Worm (Caenorhabditis elegans): ENCODE measurements around the gene ZK470.6.

The ZK470.6 gene

DNA sequence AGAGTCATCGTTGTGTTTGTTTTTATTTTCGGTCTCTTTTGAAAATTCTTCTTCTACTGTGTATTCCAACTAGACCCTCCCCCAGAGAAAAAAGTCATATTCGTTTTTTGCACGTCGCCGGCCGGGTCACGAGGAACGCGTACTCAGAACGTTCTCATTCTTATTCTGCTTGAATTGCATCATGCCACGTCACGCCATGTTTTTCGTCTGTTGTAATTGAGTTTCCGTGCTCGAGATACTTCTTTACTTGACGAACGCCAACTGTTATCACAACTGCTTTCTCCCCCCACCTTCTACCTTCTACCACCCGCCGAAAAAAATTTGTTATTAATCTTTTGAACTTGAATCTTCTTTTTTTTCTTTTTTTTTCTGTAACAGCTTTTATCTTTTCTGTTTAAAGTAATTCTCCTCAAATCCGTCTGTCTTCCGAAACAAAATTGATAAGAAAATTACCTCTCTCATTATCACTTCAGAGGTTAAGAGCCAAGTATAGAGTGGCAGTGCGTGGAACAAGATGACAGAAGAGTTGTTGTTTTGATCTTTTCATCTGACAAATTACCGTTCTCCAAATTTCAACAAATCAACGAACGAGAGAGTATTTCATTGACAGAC lies 34.5 kb downstream of the ZK470.6 start:
- TF ChIP-seq elt-1 (tag; optimal IDR thresholded peaks at IDR 0.05; ENCODE audit: borderline replicate concordance, insufficient read depth) (no peak), hlh-1 (tag; optimal IDR thresholded peaks at IDR 0.05) (peak; percentile 91)

ce11 chrX:4142202-4142601 lies 35.1 kb downstream of the ZK470.6 start:
- TF ChIP-seq mls-2 (tag; optimal IDR thresholded peaks at IDR 0.05), result no peak
- TF ChIP-seq pha-4 (tag; optimal IDR thresholded peaks at IDR 0.05), result peak; percentile 55

ce11 chrX:4140755-4141417 lies 36.4 kb downstream of the ZK470.6 start:
- TF ChIP-seq zip-8 (tag; optimal IDR thresholded peaks at IDR 0.05), result no peak
- no peak for TF ChIP-seq lsy-2 (tag; optimal IDR thresholded peaks at IDR 0.05)

DNA sequence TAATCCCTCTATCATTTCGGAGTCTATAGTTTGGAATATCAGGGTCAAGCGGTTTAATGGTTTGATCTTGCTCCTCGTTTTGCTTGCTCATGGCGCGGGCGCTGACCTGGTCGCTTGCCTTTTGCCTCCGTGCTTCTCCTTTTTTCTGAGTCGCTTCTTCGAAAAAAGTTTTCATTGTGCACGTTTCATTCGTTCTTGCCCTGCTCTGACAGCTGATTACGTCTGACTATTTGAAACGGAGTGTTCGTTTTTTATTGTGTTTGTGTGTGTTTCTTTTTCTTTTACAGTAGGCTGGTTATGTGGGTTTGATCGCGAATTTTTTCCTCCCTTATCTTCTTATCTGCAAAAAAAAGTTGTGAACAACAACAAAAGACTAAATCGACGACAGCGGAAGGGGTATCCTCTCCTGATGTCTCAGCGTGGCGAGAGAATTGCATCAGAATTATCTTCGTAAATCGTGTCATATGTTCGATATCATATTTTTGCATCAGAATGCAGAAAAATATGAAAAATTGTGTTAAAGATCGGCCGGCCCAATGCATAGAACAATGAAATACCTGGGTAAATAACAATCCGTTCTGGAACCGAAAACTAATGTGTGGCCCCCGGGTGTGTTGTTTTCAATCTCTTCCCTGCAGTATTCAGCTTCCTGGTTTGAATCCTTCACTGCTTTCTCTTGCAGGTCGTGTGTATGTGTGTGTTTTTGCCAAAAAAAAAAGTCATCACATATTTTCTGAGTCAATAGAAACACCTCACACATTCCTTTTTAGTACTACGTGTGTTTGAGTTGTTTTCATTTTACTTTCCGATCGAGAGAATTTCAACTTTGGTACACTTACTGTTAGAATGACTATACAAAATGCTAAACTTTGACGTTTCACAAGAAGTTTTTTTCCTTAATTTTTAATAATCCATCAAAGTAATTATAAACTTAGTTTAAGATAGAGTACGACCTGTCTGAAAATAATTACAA lies 37.4 kb downstream of the ZK470.6 start, which contains the start of gene ZK470.4:
TSS of gene ZK470.4 (minus strand) at position 175 of the 973 bp plus-strand sequence.
- no peak for TF ChIP-seq elt-3 (tag; optimal IDR thresholded peaks at IDR 0.05)
- no peak for TF ChIP-seq blmp-1 (tag; optimal IDR thresholded peaks at IDR 0.05)
- no peak for TF ChIP-seq flh-1 (GFP tag; optimal IDR thresholded peaks at IDR 0.05)
- no peak for TF ChIP-seq ham-2 (GFP tag; optimal IDR thresholded peaks at IDR 0.05)
- no peak for TF ChIP-seq nhr-12 (tag; optimal IDR thresholded peaks at IDR 0.05)
- no peak for TF ChIP-seq ceh-43 (GFP tag; optimal IDR thresholded peaks at IDR 0.05)
- no peak for TF ChIP-seq bed-3 (GFP tag; optimal IDR thresholded peaks at IDR 0.05)
- no peak for TF ChIP-seq nhr-237 (tag; optimal IDR thresholded peaks at IDR 0.05)
- TF ChIP-seq hlh-1 (tag; optimal IDR thresholded peaks at IDR 0.05), result no peak

ce11 chrX:4138413-4139193 lies 38.7 kb downstream of the ZK470.6 start:
- peak; percentile 68 for TF ChIP-seq zip-8 (tag; optimal IDR thresholded peaks at IDR 0.05)
- no peak for TF ChIP-seq ces-1 (GFP tag; optimal IDR thresholded peaks at IDR 0.05)
- TF ChIP-seq unc-120 (tag; optimal IDR thresholded peaks at IDR 0.05; ENCODE audit: poor library complexity, severe bottlenecking), result no peak
- peak; percentile 23 for TF ChIP-seq elt-1 (tag; optimal IDR thresholded peaks at IDR 0.05; ENCODE audit: borderline replicate concordance, insufficient read depth)

- TF ChIP-seq unc-62 (GFP tag; optimal IDR thresholded peaks at IDR 0.05) (no peak), hlh-1 (tag; optimal IDR thresholded peaks at IDR 0.05) (no peak), bed-3 (GFP tag; optimal IDR thresholded peaks at IDR 0.05) (no peak), mls-2 (tag; optimal IDR thresholded peaks at IDR 0.05) (no peak), lin-13 (tag; optimal IDR thresholded peaks at IDR 0.05) (no peak), ham-2 (GFP tag; optimal IDR thresholded peaks at IDR 0.05) (no peak), ceh-43 (GFP tag; optimal IDR thresholded peaks at IDR 0.05) (no peak), unc-120 (tag; optimal IDR thresholded peaks at IDR 0.05; ENCODE audit: poor library complexity, severe bottlenecking) (no peak), snpc-4 (tag; optimal IDR thresholded peaks at IDR 0.05) (no peak), cnd-1 (tag; optimal IDR thresholded peaks at IDR 0.05) (no peak), mep-1 (tag; optimal IDR thresholded peaks at IDR 0.05) (no peak), blmp-1 (tag; optimal IDR thresholded peaks at IDR 0.05) (no peak)
Measured at ce11 chrX:4137452-4138164, 39.7 kb downstream of the ZK470.6 start.
